Worm (Caenorhabditis elegans) whole organism, L3 larva: ENCODE measurements around the gene srb-12.

ENCODE experiments used
- mdl-1 ChIP-seq: fragments of 150-350 bp; optimal IDR thresholded peaks from 2 replicates; lab custom pipeline; 2014; ENCODE audit warnings: missing biosample characterization, missing genetic modification characterization
- pha-4 ChIP-seq: fragments of 150-350 bp; optimal IDR thresholded peaks from 2 replicates; lab custom pipeline; 2014; ENCODE audit warnings: missing biosample characterization, missing genetic modification reagents, missing genetic modification characterization
- snpc-4 ChIP-seq: fragments of 150-350 bp; optimal IDR thresholded peaks from 2 replicates; lab custom pipeline; 2014; ENCODE audit warnings: missing biosample characterization, missing genetic modification characterization

- TF ChIP-seq mdl-1 (no peak), pha-4 (no peak), snpc-4 (tag; lab: Kevin White, UChicago) (no peak)
These were observed 6.1 kb downstream of the srb-12 start, which contains the start of gene F58A6.5 for ce11 chrII:5148349-5148748.
